Fruit fly (Drosophila melanogaster): ENCODE data around the gene bbg.

The bbg gene

dm6 chr3L:14427292-14427729 lies 108.8 kb downstream of the bbg start:
- TF ChIP-seq CG11617 (GFP tag; optimal IDR thresholded peaks at IDR 0.05) = peak; percentile 15
- peak; percentile 18 for TF ChIP-seq pad (GFP tag; optimal IDR thresholded peaks at IDR 0.05)
- peak; percentile 65 for TF ChIP-seq bab1 (GFP tag; optimal IDR thresholded peaks at IDR 0.05)
- TF ChIP-seq cnc (optimal IDR thresholded peaks at IDR 0.05) = no peak
- TF ChIP-seq CG5204 (GFP tag; optimal IDR thresholded peaks at IDR 0.05) = no peak
- TF ChIP-seq CG7045 (GFP tag; optimal IDR thresholded peaks at IDR 0.05) = no peak
- TF ChIP-seq Crg-1 (GFP tag; optimal IDR thresholded peaks at IDR 0.05) = no peak
- TF ChIP-seq Hr96 (GFP tag; optimal IDR thresholded peaks at IDR 0.05) = no peak
- peak; percentile 10 for TF ChIP-seq cic (GFP tag; optimal IDR thresholded peaks at IDR 0.05)
- peak; percentile 15 for TF ChIP-seq CG33017 (tag; optimal IDR thresholded peaks at IDR 0.05)
- peak; percentile 75 for TF ChIP-seq tj (GFP tag; optimal IDR thresholded peaks at IDR 0.05)
- peak; percentile 23 for TF ChIP-seq toe (GFP tag; optimal IDR thresholded peaks at IDR 0.05)
- TF ChIP-seq CG7101 (tag; optimal IDR thresholded peaks at IDR 0.05) = peak; percentile 59
- peak; percentile 16 for TF ChIP-seq CG1620 (GFP tag; optimal IDR thresholded peaks at IDR 0.05)
- peak; percentile 30 for TF ChIP-seq CG14711 (tag; optimal IDR thresholded peaks at IDR 0.05)
- peak; percentile 69 for TF ChIP-seq Mnt (GFP tag; optimal IDR thresholded peaks at IDR 0.05)
- TF ChIP-seq ovo (GFP tag; optimal IDR thresholded peaks at IDR 0.05) = peak; percentile 36
- peak; percentile 69 for TF ChIP-seq CG12768 (GFP tag; optimal IDR thresholded peaks at IDR 0.05)
- TF ChIP-seq kay (GFP tag; ENCODE audit: borderline replicate concordance) = peak; percentile 30
- peak; percentile 14 for TF ChIP-seq Clk (GFP tag; optimal IDR thresholded peaks at IDR 0.05)

dm6 chr3L:14425076-14425475 lies 111.0 kb downstream of the bbg start:
- TF ChIP-seq tj (GFP tag; optimal IDR thresholded peaks at IDR 0.05) = peak; percentile 96
- no peak for TF ChIP-seq cic (GFP tag; optimal IDR thresholded peaks at IDR 0.05)

- TF ChIP-seq ovo (GFP tag; optimal IDR thresholded peaks at IDR 0.05) (no peak), CG7045 (GFP tag; optimal IDR thresholded peaks at IDR 0.05) (no peak), CG12768 (GFP tag; optimal IDR thresholded peaks at IDR 0.05) (no peak), kay (GFP tag; ENCODE audit: borderline replicate concordance) (no peak), CG11617 (GFP tag; optimal IDR thresholded peaks at IDR 0.05) (no peak), Clk (GFP tag; optimal IDR thresholded peaks at IDR 0.05) (no peak), toe (GFP tag; optimal IDR thresholded peaks at IDR 0.05) (no peak), CG33017 (tag; optimal IDR thresholded peaks at IDR 0.05) (no peak), Hr96 (GFP tag; optimal IDR thresholded peaks at IDR 0.05) (no peak), cnc (optimal IDR thresholded peaks at IDR 0.05) (no peak), tj (GFP tag; optimal IDR thresholded peaks at IDR 0.05) (no peak), bab1 (GFP tag; optimal IDR thresholded peaks at IDR 0.05) (no peak), Mnt (GFP tag; optimal IDR thresholded peaks at IDR 0.05) (no peak), CG5204 (GFP tag; optimal IDR thresholded peaks at IDR 0.05) (no peak), Crg-1 (GFP tag; optimal IDR thresholded peaks at IDR 0.05) (no peak), pad (GFP tag; optimal IDR thresholded peaks at IDR 0.05) (no peak), CG14711 (tag; optimal IDR thresholded peaks at IDR 0.05) (no peak), cic (GFP tag; optimal IDR thresholded peaks at IDR 0.05) (no peak)
Measured at dm6 chr3L:14423638-14424037, 112.4 kb downstream of the bbg start.

- TF ChIP-seq Hr96 (GFP tag; optimal IDR thresholded peaks at IDR 0.05) (no peak), CG7045 (GFP tag; optimal IDR thresholded peaks at IDR 0.05) (no peak), pad (GFP tag; optimal IDR thresholded peaks at IDR 0.05) (no peak), CG1620 (GFP tag; optimal IDR thresholded peaks at IDR 0.05) (no peak), ovo (GFP tag; optimal IDR thresholded peaks at IDR 0.05) (no peak), cnc (optimal IDR thresholded peaks at IDR 0.05) (no peak)
Measured at dm6 chr3L:14422135-14422534, 113.9 kb downstream of the bbg start.

dm6 chr3L:14420021-14420420 lies 116.1 kb downstream of the bbg start:
- no peak for TF ChIP-seq CG12768 (GFP tag; optimal IDR thresholded peaks at IDR 0.05)
- no peak for TF ChIP-seq cnc (optimal IDR thresholded peaks at IDR 0.05)
- no peak for TF ChIP-seq Crg-1 (GFP tag; optimal IDR thresholded peaks at IDR 0.05)
- TF ChIP-seq CG11617 (GFP tag; optimal IDR thresholded peaks at IDR 0.05) = no peak
- no peak for TF ChIP-seq pad (GFP tag; optimal IDR thresholded peaks at IDR 0.05)
- TF ChIP-seq CG33017 (tag; optimal IDR thresholded peaks at IDR 0.05) = no peak
- no peak for TF ChIP-seq cic (GFP tag; optimal IDR thresholded peaks at IDR 0.05)
- no peak for TF ChIP-seq CG5204 (GFP tag; optimal IDR thresholded peaks at IDR 0.05)
- no peak for TF ChIP-seq Hr96 (GFP tag; optimal IDR thresholded peaks at IDR 0.05)
- TF ChIP-seq CG7101 (tag; optimal IDR thresholded peaks at IDR 0.05) = no peak

- TF ChIP-seq CG12768 (GFP tag; optimal IDR thresholded peaks at IDR 0.05) = no peak
- peak; percentile 16 for TF ChIP-seq CG7101 (tag; optimal IDR thresholded peaks at IDR 0.05)
- no peak for TF ChIP-seq Hr96 (GFP tag; optimal IDR thresholded peaks at IDR 0.05)
- TF ChIP-seq CG33017 (tag; optimal IDR thresholded peaks at IDR 0.05) = peak; percentile 20
- peak; percentile 45 for TF ChIP-seq bab1 (GFP tag; optimal IDR thresholded peaks at IDR 0.05)
- TF ChIP-seq ovo (GFP tag; optimal IDR thresholded peaks at IDR 0.05) = peak; percentile 9
- TF ChIP-seq cnc (optimal IDR thresholded peaks at IDR 0.05) = no peak
- peak; percentile 19 for TF ChIP-seq CG14711 (tag; optimal IDR thresholded peaks at IDR 0.05)
Measured at dm6 chr3L:14410892-14411291, 125.2 kb downstream of the bbg start.

dm6 chr3L:14410146-14410676 lies 125.9 kb downstream of the bbg start, which contains the start of gene CG3919:
TSS of gene CG3919 (plus strand) at chr3L:14410626.
- TF ChIP-seq Crg-1 (GFP tag; optimal IDR thresholded peaks at IDR 0.05) = no peak
- TF ChIP-seq cnc (optimal IDR thresholded peaks at IDR 0.05) = no peak
- peak; percentile 59 for TF ChIP-seq CG7101 (tag; optimal IDR thresholded peaks at IDR 0.05)
- peak; percentile 49 for TF ChIP-seq bab1 (GFP tag; optimal IDR thresholded peaks at IDR 0.05)
- TF ChIP-seq pad (GFP tag; optimal IDR thresholded peaks at IDR 0.05) = peak; percentile 45
- TF ChIP-seq CG14711 (tag; optimal IDR thresholded peaks at IDR 0.05) = peak; percentile 13
- no peak for TF ChIP-seq ovo (GFP tag; optimal IDR thresholded peaks at IDR 0.05)
- no peak for TF ChIP-seq Hr96 (GFP tag; optimal IDR thresholded peaks at IDR 0.05)
- TF ChIP-seq CG7045 (GFP tag; optimal IDR thresholded peaks at IDR 0.05) = peak; percentile 50
- peak; percentile 14 for TF ChIP-seq Mnt (GFP tag; optimal IDR thresholded peaks at IDR 0.05)
- TF ChIP-seq tj (GFP tag; optimal IDR thresholded peaks at IDR 0.05) = no peak
- TF ChIP-seq Clk (GFP tag; optimal IDR thresholded peaks at IDR 0.05) = no peak
- TF ChIP-seq CG11617 (GFP tag; optimal IDR thresholded peaks at IDR 0.05) = peak; percentile 40
- peak; percentile 34 for TF ChIP-seq CG1620 (GFP tag; optimal IDR thresholded peaks at IDR 0.05)
- TF ChIP-seq toe (GFP tag; optimal IDR thresholded peaks at IDR 0.05) = peak; percentile 65
- no peak for TF ChIP-seq cic (GFP tag; optimal IDR thresholded peaks at IDR 0.05)
- TF ChIP-seq kay (GFP tag; ENCODE audit: borderline replicate concordance) = peak; percentile 16
- peak; percentile 57 for TF ChIP-seq CG5204 (GFP tag; optimal IDR thresholded peaks at IDR 0.05)
- TF ChIP-seq CG33017 (tag; optimal IDR thresholded peaks at IDR 0.05) = no peak
- TF ChIP-seq CG12768 (GFP tag; optimal IDR thresholded peaks at IDR 0.05) = peak; percentile 45
